Fruit fly (Drosophila melanogaster): ENCODE measurements around the gene CG18641.

The CG18641 gene

dm6 chr2L:2373818-2374746 lies 41.0 kb downstream of the CG18641 start, which contains the start of the genes CG3609 and CG15390 (continued):
- TF ChIP-seq CG15601 (tag; optimal IDR thresholded peaks at IDR 0.05) (peak; percentile 22), CG17361 (GFP tag; IDR thresholded peaks at IDR 0.05) (peak; percentile 69; the same call in 2 of the 3 replicates), ab (GFP tag; optimal IDR thresholded peaks at IDR 0.05) (peak; percentile 80), phol (tag; optimal IDR thresholded peaks at IDR 0.05) (peak; percentile 46), CTCF (GFP tag; optimal IDR thresholded peaks at IDR 0.05) (no peak), CG15011 (GFP tag; optimal IDR thresholded peaks at IDR 0.05) (no peak), dimm (GFP tag; IDR thresholded peaks at IDR 0.05) (no peak), CG3065 (GFP tag; optimal IDR thresholded peaks at IDR 0.05) (peak; percentile 59), nmo (GFP tag; optimal IDR thresholded peaks at IDR 0.05) (peak; percentile 57), hbn (GFP tag; IDR thresholded peaks at IDR 0.05; ENCODE audit: partially characterized antibody) (peak; percentile 32; the same call in 1 of the 2 replicates), sd (tag; optimal IDR thresholded peaks at IDR 0.05) (peak; percentile 89), bbx (GFP tag; IDR thresholded peaks at IDR 0.05; ENCODE audit: partially characterized antibody) (peak; percentile 40; the same call in 1 of the 2 replicates), CG2875 (GFP tag; optimal IDR thresholded peaks at IDR 0.05) (peak; percentile 56), fd102C (GFP tag; optimal IDR thresholded peaks at IDR 0.05) (no peak), CG10321 (GFP tag; IDR thresholded peaks at IDR 0.05) (0 out of 2 replicates have a peak, but pooled peaks have one; percentile 13), Antp (GFP tag; optimal IDR thresholded peaks at IDR 0.05) (peak; percentile 94), CG14860 (GFP tag; IDR thresholded peaks at IDR 0.05; ENCODE audit: partially characterized antibody) (no peak), mirr (GFP tag; optimal IDR thresholded peaks at IDR 0.05) (peak; percentile 92), CG2202 (tag; optimal IDR thresholded peaks at IDR 0.05) (peak; percentile 28), Spps (tag; optimal IDR thresholded peaks at IDR 0.05) (no peak), Lim3 (GFP tag; IDR thresholded peaks at IDR 0.05) (no peak), run (tag; optimal IDR thresholded peaks at IDR 0.05) (peak; percentile 16), Dp (GFP tag; optimal IDR thresholded peaks at IDR 0.05) (peak; percentile 25), HmgD (GFP tag; optimal IDR thresholded peaks at IDR 0.05) (peak; percentile 92), Pdp1 (GFP tag; optimal IDR thresholded peaks at IDR 0.05) (peak; percentile 83 to 92), Asciz (GFP tag; optimal IDR thresholded peaks at IDR 0.05) (peak; percentile 29), CG11696 (GFP tag; IDR thresholded peaks at IDR 0.05) (peak; percentile 42; the same call in 1 of the 2 replicates), chn (GFP tag; optimal IDR thresholded peaks at IDR 0.05) (peak; percentile 94), odd (GFP tag; optimal IDR thresholded peaks at IDR 0.05) (peak; percentile 3), gsb-n (tag; optimal IDR thresholded peaks at IDR 0.05) (peak; percentile 54), CG13775 (GFP tag; optimal IDR thresholded peaks at IDR 0.05) (peak; percentile 41), fd96Cb (tag; optimal IDR thresholded peaks at IDR 0.05) (peak; percentile 35), hth (optimal IDR thresholded peaks at IDR 0.05) (no peak), CG8924 (tag; optimal IDR thresholded peaks at IDR 0.05) (peak; percentile 86), tup (GFP tag; optimal IDR thresholded peaks at IDR 0.05) (peak; percentile 63), shn (GFP tag; optimal IDR thresholded peaks at IDR 0.05) (peak; percentile 92), Elba2 (GFP tag; optimal IDR thresholded peaks at IDR 0.05) (no peak), dpn (GFP tag; optimal IDR thresholded peaks at IDR 0.05) (peak; percentile 88 to 92), Chrac-16 (GFP tag; optimal IDR thresholded peaks at IDR 0.05) (peak; percentile 83), pho (GFP tag; optimal IDR thresholded peaks at IDR 0.05) (peak; percentile 91), Taf1 (GFP tag; IDR thresholded peaks at IDR 0.05) (peak; percentile 47), Opbp (GFP tag; IDR thresholded peaks at IDR 0.05; ENCODE audit: partially characterized antibody) (peak; percentile 25; the same call in 1 of the 3 replicates), cato (GFP tag; optimal IDR thresholded peaks at IDR 0.05; ENCODE audit: borderline replicate concordance) (peak; percentile 41), zf30C (GFP tag; optimal IDR thresholded peaks at IDR 0.05) (peak; percentile 11), bigmax (GFP tag; optimal IDR thresholded peaks at IDR 0.05) (no peak), Fer2 (tag; optimal IDR thresholded peaks at IDR 0.05) (peak; percentile 42), CG7839 (tag; optimal IDR thresholded peaks at IDR 0.05) (peak; percentile 64), sima (GFP tag; optimal IDR thresholded peaks at IDR 0.05) (peak; percentile 3)

Data from whole organism, embryonic.